Fruit fly (Drosophila melanogaster) whole organism, adult: ENCODE data around the gene Pez.

Experiments
- CG12768 ChIP-seq: fragments of 200-800 bp; sonication (Bioruptor generic); optimal IDR thresholded peaks from 2 replicates; lab custom pipeline; 2017; ENCODE audit warnings: missing biosample characterization, missing genetic modification characterization, mild to moderate bottlenecking, moderate library complexity, missing genetic modification reagents
- CG1620 ChIP-seq: fragments of 200-800 bp; sonication (Bioruptor generic); optimal IDR thresholded peaks from 2 replicates; lab custom pipeline; 2016; ENCODE audit warnings: missing biosample characterization, missing genetic modification characterization
- CG33017 ChIP-seq: fragments of 200-800 bp; sonication (Bioruptor generic); optimal IDR thresholded peaks from 2 replicates; lab custom pipeline; 2018; ENCODE audit warnings: missing biosample characterization, mild to moderate bottlenecking, missing genetic modification characterization, moderate library complexity
- CG7045 ChIP-seq: fragments of 200-800 bp; sonication (Bioruptor generic); optimal IDR thresholded peaks from 2 replicates; lab custom pipeline; 2017; ENCODE audit warnings: missing biosample characterization, mild to moderate bottlenecking, missing genetic modification characterization
- Clk ChIP-seq: fragments of 200-800 bp; sonication (Bioruptor generic); optimal IDR thresholded peaks from 2 replicates; lab custom pipeline; 2017; ENCODE audit warnings: missing biosample characterization, missing genetic modification characterization
- Hr96 ChIP-seq: fragments of 200-800 bp; sonication (Bioruptor generic); optimal IDR thresholded peaks from 2 replicates; lab custom pipeline; 2016; ENCODE audit warnings: missing biosample characterization, missing genetic modification characterization
- cnc ChIP-seq, 2 experiments: fragments of >200 bp; optimal IDR thresholded peaks; 2 replicates each; lab custom pipeline; 2017
- kay ChIP-seq: fragments of 200-800 bp; sonication (Bioruptor generic); peaks from one replicate; lab custom pipeline; 2016; ENCODE audit warnings: missing biosample characterization, missing genetic modification characterization, borderline replicate concordance
- ovo ChIP-seq: fragments of 200-800 bp; sonication (Bioruptor generic); optimal IDR thresholded peaks from 2 replicates; lab custom pipeline; 2016; ENCODE audit warnings: missing biosample characterization, missing genetic modification characterization

dm6 chr2L:6371025-6371641 lies 32.7 kb upstream of the Pez start:
- no peak for TF ChIP-seq ovo (GFP tag; lab: Kevin White, UChicago)
- TF ChIP-seq Clk (GFP tag; lab: Kevin White, UChicago), result no peak
- no peak for TF ChIP-seq CG7045 (GFP tag; lab: Kevin White, UChicago)
- TF ChIP-seq CG12768 (GFP tag; lab: Kevin White, UChicago), result no peak
- TF ChIP-seq cnc (optimal IDR thresholded peaks at IDR 0.05; lab: Kevin White, UChicago), result no peak
- TF ChIP-seq Hr96 (GFP tag; lab: Kevin White, UChicago), result no peak
- TF ChIP-seq kay (GFP tag; lab: Kevin White, UChicago), result no peak
- TF ChIP-seq CG33017 (tag; lab: Kevin White, UChicago), result no peak
- no peak for TF ChIP-seq CG1620 (GFP tag; lab: Kevin White, UChicago)
